Fruit fly (Drosophila melanogaster) whole organism, wandering third instar larva: ENCODE measurements around the gene CG42588.

Source experiments
- CG32264 ChIP-seq: fragments of 200-800 bp; sonication (Bioruptor generic); optimal IDR thresholded peaks from 2 replicates; lab custom pipeline; 2016; ENCODE audit warnings: missing biosample characterization, missing genetic modification characterization
- CG9705 ChIP-seq: fragments of 200-800 bp; sonication (Bioruptor generic); optimal IDR thresholded peaks from 2 replicates; lab custom pipeline; 2018; ENCODE audit warnings: missing biosample characterization, mild to moderate bottlenecking, missing genetic modification characterization
- Dfd ChIP-seq: fragments of >200 bp; optimal IDR thresholded peaks from 2 replicates; lab custom pipeline; 2017; ENCODE audit warnings: missing biosample characterization, missing genetic modification characterization
- Dif ChIP-seq: fragments of 200-275, 200-300 bp; sonication (Bioruptor generic); optimal IDR thresholded peaks from 2 replicates; lab custom pipeline; 2018; ENCODE audit warnings: missing biosample characterization, missing genetic modification characterization; ENCODE audit not compliant: partially characterized antibody
- GATAd ChIP-seq: sonication (Bioruptor generic); optimal IDR thresholded peaks from 2 replicates; lab custom pipeline; 2016; ENCODE audit warnings: missing biosample characterization, missing genetic modification characterization
- HLH106 ChIP-seq: fragments of 200-800 bp; optimal IDR thresholded peaks from 3 replicates; lab custom pipeline; 2019; ENCODE audit warnings: missing biosample characterization, mild to moderate bottlenecking, missing genetic modification characterization, moderate library complexity
- Hr83 ChIP-seq: fragments of 200-300 bp; sonication (Bioruptor generic); optimal IDR thresholded peaks from 2 replicates; lab custom pipeline; 2016; ENCODE audit warnings: missing biosample characterization, mild to moderate bottlenecking, missing genetic modification characterization, moderate library complexity; ENCODE audit not compliant: poor library complexity, severe bottlenecking
- Jra ChIP-seq: sonication (Bioruptor generic); optimal IDR thresholded peaks from 2 replicates; lab custom pipeline; 2016; ENCODE audit warnings: missing biosample characterization, missing genetic modification characterization
- Mio ChIP-seq: sonication (Bioruptor generic); optimal IDR thresholded peaks from 2 replicates; lab custom pipeline; 2016; ENCODE audit warnings: missing biosample characterization, missing genetic modification characterization
- Myc ChIP-seq: fragments of >200 bp; optimal IDR thresholded peaks from 2 replicates; lab custom pipeline; 2017
- OdsH ChIP-seq: fragments of 200-800 bp; sonication (Bioruptor generic); optimal IDR thresholded peaks from 2 replicates; lab custom pipeline; 2016; ENCODE audit warnings: missing biosample characterization, mild to moderate bottlenecking, missing genetic modification characterization
- Rel ChIP-seq, 2 experiments: fragments of 200-800 bp; sonication (Bioruptor generic) in 1 of 2; optimal IDR thresholded peaks; 2 replicates in 1 of 2; 3 replicates in 1 of 2; lab custom pipeline; 2016 to 2019; ENCODE audit warnings: mild to moderate bottlenecking in 2 of 2, missing biosample characterization in 2 of 2, missing genetic modification characterization in 2 of 2, moderate library complexity in 1 of 2
- Sp1 ChIP-seq: fragments of 200-800 bp; sonication (Bioruptor generic); optimal IDR thresholded peaks from 3 replicates; lab custom pipeline; 2019; ENCODE audit warnings: missing biosample characterization, mild to moderate bottlenecking, missing genetic modification characterization, moderate library complexity
- Vsx2 ChIP-seq: fragments of 200-300, 225-300 bp; sonication (Bioruptor generic); optimal IDR thresholded peaks from 2 replicates; lab custom pipeline; 2018; ENCODE audit warnings: missing biosample characterization, missing genetic modification characterization; ENCODE audit not compliant: partially characterized antibody
- br ChIP-seq: fragments of 200-800 bp; sonication (Bioruptor generic); optimal IDR thresholded peaks from 2 replicates; lab custom pipeline; 2016; ENCODE audit warnings: missing biosample characterization, missing genetic modification characterization
- dmrt93B ChIP-seq: fragments of 200-800 bp; sonication (Bioruptor generic); optimal IDR thresholded peaks from 2 replicates; lab custom pipeline; 2018; ENCODE audit warnings: missing biosample characterization, mild to moderate bottlenecking, missing genetic modification characterization
- ey ChIP-seq: fragments of 200-800 bp; sonication (Bioruptor generic); optimal IDR thresholded peaks from 2 replicates; lab custom pipeline; 2016; ENCODE audit warnings: missing biosample characterization, missing genetic modification characterization
- foxo ChIP-seq, 2 experiments: fragments of 200-800 bp; sonication (Bioruptor generic); optimal IDR thresholded peaks; 2 replicates in 1 of 2; 3 replicates in 1 of 2; lab custom pipeline; 2016 to 2017; ENCODE audit warnings: missing biosample characterization in 2 of 2, missing genetic modification characterization in 2 of 2
- fru ChIP-seq: fragments of 200-800 bp; sonication (Bioruptor generic); optimal IDR thresholded peaks from 3 replicates; lab custom pipeline; 2016; ENCODE audit warnings: missing biosample characterization, mild to moderate bottlenecking, missing genetic modification characterization
- h ChIP-seq: fragments of 200-800 bp; sonication (Bioruptor generic); optimal IDR thresholded peaks from 3 replicates; lab custom pipeline; 2016; ENCODE audit warnings: missing biosample characterization, mild to moderate bottlenecking, missing genetic modification characterization
- lola ChIP-seq: fragments of >200 bp; optimal IDR thresholded peaks from 2 replicates; lab custom pipeline; 2017; ENCODE audit warnings: missing biosample characterization, missing genetic modification characterization
- pan ChIP-seq: fragments of >200 bp; optimal IDR thresholded peaks from 2 replicates; lab custom pipeline; 2017
- psq ChIP-seq: fragments of 200-800 bp; sonication (Bioruptor generic); optimal IDR thresholded peaks from 3 replicates; lab custom pipeline; 2017; ENCODE audit warnings: missing biosample characterization, mild to moderate bottlenecking, missing genetic modification characterization, moderate library complexity
- rgr ChIP-seq: fragments of 200-800 bp; sonication (Bioruptor generic); optimal IDR thresholded peaks from 3 replicates; lab custom pipeline; 2016; ENCODE audit warnings: missing biosample characterization, mild to moderate bottlenecking, missing genetic modification characterization
- sage ChIP-seq: fragments of 200-800 bp; sonication (Bioruptor generic); optimal IDR thresholded peaks from 2 replicates; lab custom pipeline; 2016; ENCODE audit warnings: missing biosample characterization, mild to moderate bottlenecking, missing genetic modification characterization
- sv ChIP-seq: fragments of 200-800 bp; sonication (Bioruptor generic); optimal IDR thresholded peaks from 3 replicates; lab custom pipeline; 2016; ENCODE audit warnings: missing biosample characterization, missing genetic modification characterization
- tai ChIP-seq: sonication (Bioruptor generic); optimal IDR thresholded peaks from 2 replicates; lab custom pipeline; 2016; ENCODE audit warnings: missing biosample characterization, missing genetic modification characterization
- usp ChIP-seq: fragments of >200 bp; optimal IDR thresholded peaks from 2 replicates; lab custom pipeline; 2017; ENCODE audit warnings: missing biosample characterization, missing genetic modification characterization
- woc ChIP-seq: sonication (Bioruptor generic); optimal IDR thresholded peaks from 2 replicates; lab custom pipeline; 2016; ENCODE audit warnings: missing biosample characterization, mild to moderate bottlenecking, missing genetic modification characterization

The CG42588 gene

DNA sequence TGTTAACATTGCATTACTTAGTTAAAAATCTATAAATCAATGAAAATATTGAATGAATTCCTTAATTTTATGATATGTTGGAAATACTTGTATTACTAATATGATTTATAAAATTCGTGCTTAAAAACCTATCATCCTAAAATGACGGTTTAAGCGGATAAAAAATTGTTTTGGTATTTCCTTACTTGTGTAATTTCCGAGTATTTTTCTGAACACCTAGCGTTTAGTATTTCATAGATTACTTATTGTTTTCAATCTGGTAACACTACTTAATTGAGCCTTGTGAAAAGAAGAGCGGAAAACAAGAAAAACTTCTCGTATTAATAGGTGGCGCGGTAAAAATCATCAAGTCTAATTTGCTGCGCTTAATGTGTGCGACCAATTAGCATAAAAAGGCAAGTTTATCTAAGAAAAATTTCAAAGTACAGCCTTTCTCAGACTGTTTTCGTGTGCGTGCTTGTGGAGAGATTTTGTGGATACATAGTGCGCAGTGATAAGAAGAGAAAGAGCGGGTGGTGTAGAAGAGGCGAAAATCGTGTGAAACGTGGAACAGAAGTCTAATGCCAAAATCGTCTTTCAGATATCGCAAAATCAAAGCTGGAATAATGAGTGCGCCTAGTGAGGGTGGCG is 8.3 kb upstream of the CG42588 start, which contains the start of gene Sap130:
TSS of gene Sap130 (plus strand) at position 243 of the 630 bp plus-strand sequence.
- TF ChIP-seq Sp1 (no peak), tai (GFP tag; lab: Kevin White, UChicago) (no peak), br (GFP tag; lab: Kevin White, UChicago) (no peak), Vsx2 (GFP tag; lab: Kevin White, UChicago) (no peak), Myc (lab: Kevin White, UChicago) (no peak), woc (GFP tag; lab: Kevin White, UChicago) (no peak)

DNA sequence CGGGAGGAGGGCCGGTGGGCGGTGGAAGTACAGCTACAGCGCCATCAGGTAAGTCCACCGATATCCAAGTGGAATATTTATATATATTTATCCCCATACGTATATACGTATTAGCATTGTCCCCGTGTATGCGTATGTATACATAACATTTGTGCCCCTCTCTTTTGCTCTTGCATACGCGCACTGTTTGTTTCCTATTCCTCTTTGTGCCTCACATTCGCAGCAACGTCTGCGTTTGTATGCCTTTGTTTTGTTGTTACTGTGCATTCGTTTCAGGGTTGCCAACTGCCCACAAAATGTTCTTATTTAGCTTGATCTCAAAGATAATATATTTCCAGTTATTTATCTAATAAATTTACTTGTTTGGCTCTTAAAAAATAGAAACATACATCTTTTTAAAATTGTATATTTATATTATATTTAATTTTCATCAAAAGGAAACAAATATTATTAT is 7.7 kb upstream of the CG42588 start:
- TF ChIP-seq br (GFP tag; lab: Kevin White, UChicago) (peak; percentile 23), h (GFP tag; lab: Kevin White, UChicago) (peak; percentile 49), sage (GFP tag; lab: Kevin White, UChicago) (peak; percentile 78), rgr (GFP tag; lab: Kevin White, UChicago) (peak; percentile 70), Hr83 (peak; percentile 69), Myc (lab: Kevin White, UChicago) (no peak), psq (GFP tag; lab: Kevin White, UChicago) (peak; percentile 99), ey (GFP tag; lab: Kevin White, UChicago) (peak; percentile 37), Sp1 (peak; percentile 67), foxo (GFP tag; optimal IDR thresholded peaks at IDR 0.05; lab: Kevin White, UChicago) (peak in 1 of 2 experiments; percentile 70), dmrt93B (GFP tag; lab: Kevin White, UChicago) (no peak), HLH106 (tag; lab: Kevin White, UChicago) (peak; percentile 63), CG32264 (GFP tag; lab: Kevin White, UChicago) (no peak), OdsH (peak; percentile 66), woc (GFP tag; lab: Kevin White, UChicago) (peak; percentile 55), Dfd (GFP tag; lab: Kevin White, UChicago) (no peak), fru (GFP tag; lab: Kevin White, UChicago) (peak; percentile 73), Rel (GFP tag; optimal IDR thresholded peaks at IDR 0.05; lab: Kevin White, UChicago) (peak; percentile 46), Rel (tag; optimal IDR thresholded peaks at IDR 0.05; lab: Kevin White, UChicago) (peak; percentile 32), CG9705 (GFP tag; lab: Kevin White, UChicago) (peak; percentile 34), tai (GFP tag; lab: Kevin White, UChicago) (no peak), sv (GFP tag; lab: Kevin White, UChicago) (no peak)
- TF ChIP-seq, all 38 proteins: peak for 15

DNA sequence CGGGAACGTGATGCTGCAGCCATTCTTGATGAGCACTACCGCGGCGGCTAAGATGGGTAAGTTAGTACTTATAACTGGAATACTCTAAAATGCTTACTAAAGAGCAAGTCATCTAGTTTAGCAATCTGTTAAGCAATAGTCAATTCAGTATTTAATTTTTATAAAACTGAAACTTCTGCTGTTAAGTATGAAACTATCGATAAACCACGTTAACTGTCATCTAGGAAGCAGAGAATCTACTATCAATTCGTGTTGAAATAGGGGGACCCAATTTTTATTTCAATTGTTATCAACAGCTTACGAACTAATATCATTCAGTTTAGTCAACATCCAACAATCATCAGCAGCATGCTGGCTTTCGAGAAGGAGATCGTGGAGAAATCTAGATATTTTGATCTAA is 5.6 kb upstream of the CG42588 start, which contains the start of gene CG32110:
TSS of gene CG32110 (plus strand) at position 301 of the 400 bp plus-strand sequence.
- TF ChIP-seq Sp1: no peak
- no peak for TF ChIP-seq Jra (GFP tag; lab: Kevin White, UChicago)
- TF ChIP-seq CG9705 (GFP tag; lab: Kevin White, UChicago): no peak
- TF ChIP-seq h (GFP tag; lab: Kevin White, UChicago): no peak
- TF ChIP-seq usp: no peak
- no peak for TF ChIP-seq Hr83
- no peak for TF ChIP-seq br (GFP tag; lab: Kevin White, UChicago)
- no peak for TF ChIP-seq Mio
- TF ChIP-seq rgr (GFP tag; lab: Kevin White, UChicago): no peak
- TF ChIP-seq, all 38 proteins: peak for 0

DNA sequence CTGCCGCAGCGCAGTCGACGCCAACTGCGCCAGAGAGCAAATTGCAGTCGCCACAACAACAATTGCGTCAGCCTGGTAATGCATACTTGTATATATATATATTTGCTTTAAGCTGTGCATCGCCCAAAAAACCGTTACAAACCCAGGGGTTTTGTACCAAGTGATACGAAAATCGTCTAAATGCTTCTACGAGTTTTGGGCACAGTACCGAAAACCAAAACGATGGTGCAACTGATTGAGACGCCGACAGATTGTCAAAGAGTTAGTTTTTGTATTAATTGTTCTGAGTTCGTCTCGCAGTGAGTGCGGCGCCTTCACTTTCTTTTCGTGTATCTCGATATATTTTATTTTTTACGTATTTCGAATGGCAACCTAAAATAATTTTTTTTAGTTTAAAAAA is 752 bp downstream of the CG42588 start:
- TF ChIP-seq ey (GFP tag; lab: Kevin White, UChicago): no peak
- no peak for TF ChIP-seq Hr83
- TF ChIP-seq Dif (GFP tag; lab: Kevin White, UChicago): peak; percentile 34
- no peak for TF ChIP-seq GATAd (GFP tag; lab: Kevin White, UChicago)
- no peak for TF ChIP-seq Sp1
- no peak for TF ChIP-seq lola (GFP tag; lab: Kevin White, UChicago)
- TF ChIP-seq Vsx2 (GFP tag; lab: Kevin White, UChicago): no peak
- TF ChIP-seq, all 38 proteins: peak for 1

DNA sequence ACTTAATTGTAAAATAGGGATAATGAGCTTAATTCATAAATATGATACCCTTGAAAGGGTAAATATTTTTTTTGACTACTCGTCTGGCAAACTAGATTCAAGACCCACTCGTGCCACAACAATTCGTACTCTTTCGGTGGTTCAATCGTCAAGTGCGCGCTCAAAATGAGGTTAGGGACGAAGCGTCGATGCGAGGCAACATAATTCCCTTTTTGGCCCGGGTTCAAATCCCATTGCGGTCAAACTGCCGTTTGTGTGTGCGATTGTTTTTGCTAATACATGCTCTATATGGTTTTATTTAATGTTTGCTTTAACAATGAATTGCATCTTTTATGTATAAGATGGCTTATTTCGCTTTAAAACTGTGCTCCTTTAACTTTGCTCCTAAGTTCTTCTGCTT is 1.7 kb downstream of the CG42588 start:
- TF ChIP-seq GATAd (GFP tag; lab: Kevin White, UChicago): no peak
- TF ChIP-seq fru (GFP tag; lab: Kevin White, UChicago): no peak
- no peak for TF ChIP-seq pan (lab: Kevin White, UChicago)
- TF ChIP-seq Mio: no peak
- no peak for TF ChIP-seq Rel (GFP tag; optimal IDR thresholded peaks at IDR 0.05; lab: Kevin White, UChicago)
- TF ChIP-seq Rel (tag; optimal IDR thresholded peaks at IDR 0.05; lab: Kevin White, UChicago): no peak
- no peak for TF ChIP-seq Dfd (GFP tag; lab: Kevin White, UChicago)
